Fruit fly (Drosophila melanogaster): ENCODE results near the gene Acph-1.

Acph-1 gene

dm6 chr3R:29983073-29983544 lies 10.1 kb downstream of the Acph-1 start, which contains the start of gene CG7896:
CG7896 (plus strand) TSS chr3R:29983426.
- TF ChIP-seq ovo (GFP tag; optimal IDR thresholded peaks at IDR 0.05) (no peak), kay (GFP tag; ENCODE audit: borderline replicate concordance) (no peak), CG7101 (tag; optimal IDR thresholded peaks at IDR 0.05) (no peak), cic (GFP tag; optimal IDR thresholded peaks at IDR 0.05) (no peak), toe (GFP tag; optimal IDR thresholded peaks at IDR 0.05) (no peak), pad (GFP tag; optimal IDR thresholded peaks at IDR 0.05) (no peak), cnc (optimal IDR thresholded peaks at IDR 0.05) (no peak), tj (GFP tag; optimal IDR thresholded peaks at IDR 0.05) (no peak), bab1 (GFP tag; optimal IDR thresholded peaks at IDR 0.05) (no peak), CG14711 (tag; optimal IDR thresholded peaks at IDR 0.05) (no peak), Clk (GFP tag; optimal IDR thresholded peaks at IDR 0.05) (no peak), CG7045 (GFP tag; optimal IDR thresholded peaks at IDR 0.05) (no peak), Hr96 (GFP tag; optimal IDR thresholded peaks at IDR 0.05) (no peak), CG33017 (tag; optimal IDR thresholded peaks at IDR 0.05) (no peak), Crg-1 (GFP tag; optimal IDR thresholded peaks at IDR 0.05) (no peak), CG1620 (GFP tag; optimal IDR thresholded peaks at IDR 0.05) (no peak), CG12768 (GFP tag; optimal IDR thresholded peaks at IDR 0.05) (no peak)

- TF ChIP-seq tj (GFP tag; optimal IDR thresholded peaks at IDR 0.05) (no peak), ovo (GFP tag; optimal IDR thresholded peaks at IDR 0.05) (no peak)
Observed at dm6 chr3R:29982027-29982426, 11.2 kb downstream of the Acph-1 start.

- TF ChIP-seq Crg-1 (GFP tag; optimal IDR thresholded peaks at IDR 0.05), result no peak
- no peak for TF ChIP-seq Clk (GFP tag; optimal IDR thresholded peaks at IDR 0.05)
- TF ChIP-seq CG1620 (GFP tag; optimal IDR thresholded peaks at IDR 0.05), result no peak
Observed at dm6 chr3R:29981479-29981878, 11.7 kb downstream of the Acph-1 start.

- no peak for TF ChIP-seq Hr96 (GFP tag; optimal IDR thresholded peaks at IDR 0.05)
- no peak for TF ChIP-seq CG1620 (GFP tag; optimal IDR thresholded peaks at IDR 0.05)
- TF ChIP-seq CG12768 (GFP tag; optimal IDR thresholded peaks at IDR 0.05), result no peak
- TF ChIP-seq cic (GFP tag; optimal IDR thresholded peaks at IDR 0.05), result no peak
- no peak for TF ChIP-seq Crg-1 (GFP tag; optimal IDR thresholded peaks at IDR 0.05)
- TF ChIP-seq CG14711 (tag; optimal IDR thresholded peaks at IDR 0.05), result no peak
- no peak for TF ChIP-seq tj (GFP tag; optimal IDR thresholded peaks at IDR 0.05)
- no peak for TF ChIP-seq ovo (GFP tag; optimal IDR thresholded peaks at IDR 0.05)
- TF ChIP-seq Mnt (GFP tag; optimal IDR thresholded peaks at IDR 0.05), result no peak
- TF ChIP-seq CG33017 (tag; optimal IDR thresholded peaks at IDR 0.05), result no peak
- no peak for TF ChIP-seq kay (GFP tag; ENCODE audit: borderline replicate concordance)
- TF ChIP-seq Clk (GFP tag; optimal IDR thresholded peaks at IDR 0.05), result no peak
- no peak for TF ChIP-seq CG11617 (GFP tag; optimal IDR thresholded peaks at IDR 0.05)
- no peak for TF ChIP-seq toe (GFP tag; optimal IDR thresholded peaks at IDR 0.05)
Observed at dm6 chr3R:29978595-29978994, 14.6 kb downstream of the Acph-1 start.

- TF ChIP-seq toe (GFP tag; optimal IDR thresholded peaks at IDR 0.05) (no peak), Crg-1 (GFP tag; optimal IDR thresholded peaks at IDR 0.05) (no peak), CG7045 (GFP tag; optimal IDR thresholded peaks at IDR 0.05) (no peak), CG33017 (tag; optimal IDR thresholded peaks at IDR 0.05) (no peak), ovo (GFP tag; optimal IDR thresholded peaks at IDR 0.05) (no peak), CG1620 (GFP tag; optimal IDR thresholded peaks at IDR 0.05) (no peak), Hr96 (GFP tag; optimal IDR thresholded peaks at IDR 0.05) (no peak), pad (GFP tag; optimal IDR thresholded peaks at IDR 0.05) (no peak)
Observed at dm6 chr3R:29969347-29969746, 23.9 kb downstream of the Acph-1 start, which contains the start of gene TkR99D. TkR99D (minus strand) TSS chr3R:29969447.

- no peak for TF ChIP-seq CG12768 (GFP tag; optimal IDR thresholded peaks at IDR 0.05)
Observed at dm6 chr3R:29963102-29963501, 30.1 kb downstream of the Acph-1 start.

- TF ChIP-seq CG33017 (tag; optimal IDR thresholded peaks at IDR 0.05) (no peak), CG14711 (tag; optimal IDR thresholded peaks at IDR 0.05) (no peak), CG12768 (GFP tag; optimal IDR thresholded peaks at IDR 0.05) (no peak), cnc (optimal IDR thresholded peaks at IDR 0.05) (no peak), bab1 (GFP tag; optimal IDR thresholded peaks at IDR 0.05) (no peak), tj (GFP tag; optimal IDR thresholded peaks at IDR 0.05) (no peak), toe (GFP tag; optimal IDR thresholded peaks at IDR 0.05) (no peak), pad (GFP tag; optimal IDR thresholded peaks at IDR 0.05) (no peak), CG1620 (GFP tag; optimal IDR thresholded peaks at IDR 0.05) (no peak)
Observed at dm6 chr3R:29959329-29959728, 33.9 kb downstream of the Acph-1 start.

Measured in whole organism, adult.